Fruit fly (Drosophila melanogaster) whole organism, embryonic: Measurements from ENCODE around the gene CG4594.

ENCODE experiments used
- CG16813 ChIP-seq: fragments of 200-800 bp; sonication (Bioruptor generic); IDR thresholded peaks from 3 replicates; pipeline ENCODE4 v1.3.6; 2022; ENCODE audit warnings: missing biosample characterization, missing genetic modification characterization; ENCODE audit not compliant: partially characterized antibody
- CG17186 ChIP-seq: fragments of 200-800 bp; sonication (Bioruptor generic); optimal IDR thresholded peaks from 3 replicates; lab custom pipeline; 2017; ENCODE audit warnings: missing biosample characterization, missing genetic modification reagents, missing genetic modification characterization
- CG2889 ChIP-seq: fragments of 200-800 bp; sonication (Bioruptor generic); IDR thresholded peaks from 3 replicates; pipeline ENCODE4 v1.3.6; 2022; ENCODE audit warnings: missing biosample characterization, missing genetic modification characterization
- CG3407 ChIP-seq: fragments of 200-800 bp; sonication (Bioruptor generic); optimal IDR thresholded peaks from 2 replicates; lab custom pipeline; 2018; ENCODE audit warnings: missing biosample characterization, mild to moderate bottlenecking, missing genetic modification characterization
- CG34376 ChIP-seq: fragments of 200-800 bp; sonication (Bioruptor generic); optimal IDR thresholded peaks from 2 replicates; lab custom pipeline; 2018; ENCODE audit warnings: missing biosample characterization, mild to moderate bottlenecking, missing genetic modification characterization
- CG4404 ChIP-seq: fragments of 200-800 bp; sonication (Bioruptor generic); IDR thresholded peaks from 2 replicates; pipeline ENCODE4 v1.3.6; 2022; ENCODE audit warnings: missing biosample characterization, missing genetic modification characterization
- Drgx ChIP-seq: fragments of 200-800 bp; sonication (Bioruptor generic); IDR thresholded peaks from 2 replicates; pipeline ENCODE4 v1.3.6; 2022; ENCODE audit warnings: missing biosample characterization, missing genetic modification characterization
- E2f1 ChIP-seq: fragments of 200-800 bp; sonication (Bioruptor generic); IDR thresholded peaks from 2 replicates; pipeline ENCODE4 v1.3.6; 2022; ENCODE audit warnings: missing biosample characterization, missing genetic modification characterization
- Mrtf ChIP-seq: fragments of 200-800 bp; sonication (Bioruptor generic); IDR thresholded peaks from 3 replicates; pipeline ENCODE4 v1.3.6; 2022; ENCODE audit warnings: missing biosample characterization, missing genetic modification characterization
- Xbp1 ChIP-seq: fragments of 200-800 bp; sonication (Bioruptor generic); optimal IDR thresholded peaks from 3 replicates; lab custom pipeline; 2016; ENCODE audit warnings: missing biosample characterization, mild to moderate bottlenecking, missing genetic modification characterization
- abd-A ChIP-seq: fragments of 200-800 bp; sonication (Bioruptor generic); optimal IDR thresholded peaks from 3 replicates; lab custom pipeline; 2019; ENCODE audit warnings: missing biosample characterization, mild to moderate bottlenecking, missing genetic modification characterization, moderate library complexity
- luna ChIP-seq: fragments of 200-800 bp; sonication (Bioruptor generic); optimal IDR thresholded peaks from 2 replicates; lab custom pipeline; 2016; ENCODE audit warnings: missing biosample characterization, missing genetic modification characterization
- mirr ChIP-seq: fragments of 200-800 bp; sonication (Bioruptor generic); optimal IDR thresholded peaks from 3 replicates; lab custom pipeline; 2018; ENCODE audit warnings: missing biosample characterization, mild to moderate bottlenecking, missing genetic modification characterization
- slp2 ChIP-seq: fragments of 200-800 bp; sonication (Bioruptor generic); optimal IDR thresholded peaks from 2 replicates; lab custom pipeline; 2016; ENCODE audit warnings: missing biosample characterization, missing genetic modification characterization

DNA sequence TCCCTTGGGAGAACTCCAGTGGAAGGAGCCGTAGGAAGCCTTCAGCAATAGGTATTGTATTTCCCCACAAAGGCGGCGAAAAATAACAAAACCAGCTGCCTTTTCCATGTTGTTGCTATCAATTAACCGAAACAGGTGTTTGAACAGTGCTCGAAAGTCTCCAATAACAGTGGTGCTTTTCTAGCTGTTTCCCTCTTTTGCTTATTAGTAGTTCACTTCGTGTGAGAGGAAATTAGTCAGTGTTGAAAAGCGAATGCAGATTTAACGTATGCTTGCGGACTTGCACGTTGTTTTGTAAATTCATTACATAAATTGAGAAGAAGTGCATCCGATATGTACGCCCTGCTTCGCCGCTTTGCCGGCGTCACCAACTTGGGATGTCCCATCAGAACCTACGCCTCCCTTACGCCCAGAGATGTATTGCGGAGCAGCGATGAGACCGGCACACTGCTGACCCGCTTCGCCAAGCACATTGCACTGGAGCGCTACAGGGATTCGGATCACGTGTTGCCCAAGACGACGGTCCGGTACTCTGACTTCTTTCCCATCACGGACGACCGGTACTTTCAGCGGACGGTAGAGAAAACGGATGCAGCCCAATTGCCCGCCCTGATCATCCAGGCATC is 18.8 kb downstream of the CG4594 start, which contains the start of the genes Datp and CG4619:
- TF ChIP-seq CG2889 (GFP tag; lab: Robert Waterston, UW): 0 out of 3 replicates have a peak, but pooled peaks have one; percentile 6
- TF ChIP-seq CG4404: peak; percentile 40
- TF ChIP-seq Mrtf (GFP tag; lab: Robert Waterston, UW): no peak
- peak; percentile 61 for TF ChIP-seq Xbp1 (GFP tag; lab: Kevin White, UChicago)
- no peak for TF ChIP-seq CG3407 (GFP tag; lab: Kevin White, UChicago)
- TF ChIP-seq luna: no peak
- no peak for TF ChIP-seq abd-A (tag; lab: Kevin White, UChicago)
- peak; percentile 36; the same call in 1 of the 2 replicates for TF ChIP-seq Drgx
- TF ChIP-seq E2f1 (GFP tag; lab: Robert Waterston, UW): no peak
- peak; percentile 40 for TF ChIP-seq CG17186 (GFP tag; lab: Kevin White, UChicago)
- TF ChIP-seq slp2: no peak
- TF ChIP-seq CG34376 (GFP tag; lab: Kevin White, UChicago): peak; percentile 31
- no peak for TF ChIP-seq CG16813 (GFP tag; lab: Robert Waterston, UW)
- TF ChIP-seq mirr (GFP tag; lab: Kevin White, UChicago): peak; percentile 53
